Worm (Caenorhabditis elegans) whole organism, L3 larva: ENCODE measurements around the gene R12B2.6.

ENCODE experiments used
- elt-1 ChIP-seq: fragments of 150-350 bp; optimal IDR thresholded peaks from 2 replicates; lab custom pipeline; 2014; ENCODE audit warnings: missing biosample characterization, missing genetic modification characterization
- nhr-11 ChIP-seq: fragments of 150-350 bp; optimal IDR thresholded peaks from 2 replicates; lab custom pipeline; 2014; ENCODE audit warnings: missing biosample characterization, missing genetic modification characterization
- snpc-4 ChIP-seq: fragments of 150-350 bp; optimal IDR thresholded peaks from 2 replicates; lab custom pipeline; 2014; ENCODE audit warnings: missing biosample characterization, missing genetic modification characterization
- unc-39 ChIP-seq: sonication (generic microtip); optimal IDR thresholded peaks from 4 replicates; lab custom pipeline; 2017; ENCODE audit warnings: missing biosample characterization, missing genetic modification characterization

- TF ChIP-seq snpc-4 (tag; lab: Kevin White, UChicago) (no peak), nhr-11 (no peak), elt-1 (tag; lab: Kevin White, UChicago) (no peak), unc-39 (tag; lab: Kevin White, UChicago) (no peak)
Observed at ce11 chrIII:5822816-5823215, 11.1 kb downstream of the R12B2.6 start.
